Fruit fly (Drosophila melanogaster) whole organism, embryonic: ENCODE data around the gene CG13075.
A peak's percentile ranks its signal among the peaks of the same experiment; 100 is the strongest.

ENCODE experiments used
- Atf3 ChIP-seq: fragments of 200-800 bp; sonication (Bioruptor generic); optimal IDR thresholded peaks from 3 replicates; lab custom pipeline; 2016; ENCODE audit warnings: missing biosample characterization, missing genetic modification characterization
- BtbVII ChIP-seq: fragments of 200-800 bp; sonication (Bioruptor generic); optimal IDR thresholded peaks from 3 replicates; lab custom pipeline; 2017; ENCODE audit warnings: missing biosample characterization, mild to moderate bottlenecking, missing genetic modification characterization
- CG14441 ChIP-seq: fragments of 200-800 bp; sonication (Bioruptor generic); IDR thresholded peaks from 2 replicates; pipeline ENCODE4 v1.3.6; 2022; ENCODE audit warnings: missing biosample characterization, missing genetic modification characterization
- CG14710 ChIP-seq: fragments of 200-800 bp; sonication (Bioruptor generic); optimal IDR thresholded peaks from 3 replicates; lab custom pipeline; 2019; ENCODE audit warnings: missing biosample characterization, mild to moderate bottlenecking, missing genetic modification characterization, moderate library complexity
- CG14860 ChIP-seq: fragments of 200-800 bp; sonication (Bioruptor generic); IDR thresholded peaks from 3 replicates; pipeline ENCODE4 v1.3.6; 2022; ENCODE audit warnings: missing biosample characterization, missing genetic modification characterization; ENCODE audit not compliant: partially characterized antibody
- CG1602 ChIP-seq: fragments of 200-800 bp; sonication (Bioruptor generic); optimal IDR thresholded peaks from 3 replicates; lab custom pipeline; 2016; ENCODE audit warnings: missing biosample characterization, missing genetic modification characterization
- CG16779 ChIP-seq: fragments of 200-800 bp; sonication (Bioruptor generic); IDR thresholded peaks from 2 replicates; pipeline ENCODE4 v1.3.6; 2022; ENCODE audit warnings: missing biosample characterization, missing genetic modification characterization
- CG2202 ChIP-seq: fragments of 200-800 bp; sonication (Bioruptor generic); optimal IDR thresholded peaks from 2 replicates; lab custom pipeline; 2018; ENCODE audit warnings: missing biosample characterization, mild to moderate bottlenecking, missing genetic modification characterization
- CG2712 ChIP-seq: fragments of 200-800 bp; optimal IDR thresholded peaks from 3 replicates; lab custom pipeline; 2019; ENCODE audit warnings: missing biosample characterization, mild to moderate bottlenecking, missing genetic modification characterization, moderate library complexity
- CG3163 ChIP-seq: fragments of 200-800 bp; sonication (Bioruptor generic); optimal IDR thresholded peaks from 3 replicates; lab custom pipeline; 2016; ENCODE audit warnings: missing biosample characterization, missing genetic modification characterization
- CG32532 ChIP-seq: fragments of 200-800 bp; sonication (Bioruptor generic); IDR thresholded peaks from 2 replicates; pipeline ENCODE4 v1.3.6; 2022; ENCODE audit warnings: missing biosample characterization, missing genetic modification characterization
- CG43689 ChIP-seq: fragments of 200-800 bp; sonication (Bioruptor generic); IDR thresholded peaks from 2 replicates; pipeline ENCODE4 v1.3.6; 2022; ENCODE audit warnings: missing biosample characterization, missing genetic modification characterization
- CG4707 ChIP-seq: fragments of 200-800 bp; sonication (Bioruptor generic); optimal IDR thresholded peaks from 2 replicates; lab custom pipeline; 2018; ENCODE audit warnings: missing biosample characterization, mild to moderate bottlenecking, missing genetic modification characterization, moderate library complexity
- CG6689 ChIP-seq: fragments of 200-800 bp; sonication (Bioruptor generic); IDR thresholded peaks from 2 replicates; pipeline ENCODE4 v1.3.6; 2022; ENCODE audit warnings: missing biosample characterization, missing genetic modification characterization
- CG6854 ChIP-seq: fragments of 200-800 bp; sonication (Bioruptor generic); optimal IDR thresholded peaks from 3 replicates; lab custom pipeline; 2017; ENCODE audit warnings: missing biosample characterization, mild to moderate bottlenecking, missing genetic modification characterization
- CG7987 ChIP-seq: fragments of 200-800 bp; sonication (Bioruptor generic); optimal IDR thresholded peaks from 2 replicates; lab custom pipeline; 2018; ENCODE audit warnings: missing biosample characterization, mild to moderate bottlenecking, missing genetic modification characterization, moderate library complexity
- CG8478 ChIP-seq: fragments of >200 bp; optimal IDR thresholded peaks from 2 replicates; lab custom pipeline; 2018
- CrebB ChIP-seq: fragments of 200-800 bp; sonication (Bioruptor generic); optimal IDR thresholded peaks from 3 replicates; lab custom pipeline; 2018; ENCODE audit warnings: missing biosample characterization, mild to moderate bottlenecking, missing genetic modification characterization
- Drgx ChIP-seq: fragments of 200-800 bp; sonication (Bioruptor generic); IDR thresholded peaks from 2 replicates; pipeline ENCODE4 v1.3.6; 2022; ENCODE audit warnings: missing biosample characterization, missing genetic modification characterization
- E2f2 ChIP-seq: fragments of 200-800 bp; sonication (Bioruptor generic); IDR thresholded peaks from 2 replicates; pipeline ENCODE4 v1.3.6; 2022; ENCODE audit warnings: missing biosample characterization, missing genetic modification characterization
- Elba2 ChIP-seq: fragments of 200-800 bp; sonication (Bioruptor generic); optimal IDR thresholded peaks from 3 replicates; lab custom pipeline; 2016; ENCODE audit warnings: missing biosample characterization, missing genetic modification characterization
- Hmr ChIP-seq: fragments of 200-800 bp; sonication (Bioruptor generic); optimal IDR thresholded peaks from 3 replicates; lab custom pipeline; 2017; ENCODE audit warnings: mild to moderate bottlenecking, missing biosample characterization, missing genetic modification reagents, missing genetic modification characterization
- Hr39 ChIP-seq: fragments of >200 bp; optimal IDR thresholded peaks from 2 replicates; lab custom pipeline; 2017
- Hr78 ChIP-seq, 2 experiments: fragments of 200-800 bp in 1 of 2; fragments of >200 bp in 1 of 2; sonication (Bioruptor generic) in 1 of 2; optimal IDR thresholded peaks; 2 replicates each; lab custom pipeline; 2017 to 2019; ENCODE audit warnings: missing biosample characterization in 2 of 2, missing genetic modification characterization in 2 of 2, mild to moderate bottlenecking in 1 of 2, moderate library complexity in 1 of 2
- MBD-R2 ChIP-seq: fragments of 200-800 bp; sonication (Bioruptor generic); IDR thresholded peaks from 2 replicates; pipeline ENCODE4 v1.3.6; 2022; ENCODE audit warnings: missing biosample characterization, missing genetic modification characterization
- MESR4 ChIP-seq: fragments of 200-800 bp; sonication (Bioruptor generic); optimal IDR thresholded peaks from 2 replicates; lab custom pipeline; 2018; ENCODE audit warnings: missing biosample characterization, mild to moderate bottlenecking, missing genetic modification characterization, moderate library complexity
- Med ChIP-seq: fragments of 200-800 bp; sonication (Bioruptor generic); peaks from one replicate; lab custom pipeline; 2016; ENCODE audit warnings: missing biosample characterization, missing genetic modification characterization, mild to moderate bottlenecking, inconsistent platforms, moderate library complexity
- Nf-YC ChIP-seq: fragments of 200-800 bp; optimal IDR thresholded peaks from 3 replicates; lab custom pipeline; 2019; ENCODE audit warnings: missing biosample characterization, mild to moderate bottlenecking, missing genetic modification characterization, moderate library complexity
- PHDP ChIP-seq: fragments of 200-800 bp; sonication (Bioruptor generic); optimal IDR thresholded peaks from 3 replicates; lab custom pipeline; 2018; ENCODE audit warnings: missing biosample characterization, mild to moderate bottlenecking, missing genetic modification characterization, moderate library complexity
- Rfx ChIP-seq: fragments of 200-800 bp; sonication (Bioruptor generic); IDR thresholded peaks from 2 replicates; pipeline ENCODE4 v1.3.6; 2022; ENCODE audit warnings: missing biosample characterization, missing genetic modification characterization
- Xrp1 ChIP-seq: fragments of 200-800 bp; sonication (Bioruptor generic); IDR thresholded peaks from 2 replicates; pipeline ENCODE4 v1.3.6; 2022; ENCODE audit warnings: missing biosample characterization, missing genetic modification characterization
- bab2 ChIP-seq: fragments of 200-800 bp; sonication (Bioruptor generic); optimal IDR thresholded peaks from 2 replicates; lab custom pipeline; 2016; ENCODE audit warnings: missing biosample characterization, missing genetic modification characterization
- grau ChIP-seq: fragments of 200-800 bp; optimal IDR thresholded peaks from 3 replicates; lab custom pipeline; 2019; ENCODE audit warnings: missing biosample characterization, mild to moderate bottlenecking, missing genetic modification characterization, moderate library complexity
- hbn ChIP-seq: fragments of 200-800 bp; sonication (Bioruptor generic); IDR thresholded peaks from 2 replicates; pipeline ENCODE4 v1.3.6; 2022; ENCODE audit warnings: missing biosample characterization, missing genetic modification characterization; ENCODE audit not compliant: partially characterized antibody
- kni ChIP-seq: fragments of 200-800 bp; sonication (Bioruptor generic); optimal IDR thresholded peaks from 3 replicates; lab custom pipeline; 2017; ENCODE audit warnings: mild to moderate bottlenecking, missing biosample characterization, missing genetic modification reagents, missing genetic modification characterization
- lab ChIP-seq: fragments of 200-800 bp; sonication (Bioruptor generic); optimal IDR thresholded peaks from 3 replicates; lab custom pipeline; 2017; ENCODE audit warnings: missing biosample characterization, missing genetic modification characterization, mild to moderate bottlenecking, moderate library complexity, missing genetic modification reagents
- nerfin-2 ChIP-seq: fragments of 200-800 bp; sonication (Bioruptor generic); IDR thresholded peaks from 2 replicates; pipeline ENCODE4 v1.3.6; 2022; ENCODE audit warnings: missing biosample characterization, missing genetic modification characterization; ENCODE audit not compliant: partially characterized antibody
- nom ChIP-seq: fragments of 200-800 bp; sonication (Bioruptor generic); optimal IDR thresholded peaks from 2 replicates; lab custom pipeline; 2017; ENCODE audit warnings: missing biosample characterization, missing genetic modification characterization, mild to moderate bottlenecking, moderate library complexity, missing genetic modification reagents
- pita ChIP-seq: fragments of 200-800 bp; sonication (Bioruptor generic); optimal IDR thresholded peaks from 2 replicates; lab custom pipeline; 2017; ENCODE audit warnings: missing biosample characterization, mild to moderate bottlenecking, missing genetic modification characterization
- pnt ChIP-seq: fragments of 200-800 bp; sonication (Bioruptor generic); optimal IDR thresholded peaks from 3 replicates; lab custom pipeline; 2016; ENCODE audit warnings: missing biosample characterization, missing genetic modification characterization
- psq ChIP-seq: fragments of 200-800 bp; sonication (Bioruptor generic); optimal IDR thresholded peaks from 2 replicates; lab custom pipeline; 2017; ENCODE audit warnings: missing biosample characterization, missing genetic modification characterization
- rib ChIP-seq: fragments of 200-800 bp; sonication (Bioruptor generic); IDR thresholded peaks from 2 replicates; pipeline ENCODE4 v1.3.6; 2022; ENCODE audit warnings: missing biosample characterization, missing genetic modification characterization
- ro ChIP-seq: fragments of 200-800 bp; sonication (Bioruptor generic); IDR thresholded peaks from 2 replicates; pipeline ENCODE4 v1.3.6; 2022; ENCODE audit warnings: missing biosample characterization, missing genetic modification characterization
- sens ChIP-seq: fragments of 200-800 bp; sonication (Bioruptor generic); peaks from one replicate; lab custom pipeline; 2016; ENCODE audit warnings: missing biosample characterization, missing genetic modification characterization
- sqz ChIP-seq: fragments of 200-800 bp; sonication (Bioruptor generic); optimal IDR thresholded peaks from 3 replicates; lab custom pipeline; 2018; ENCODE audit warnings: missing biosample characterization, mild to moderate bottlenecking, missing genetic modification characterization
- toy ChIP-seq: fragments of 200-800 bp; sonication (Bioruptor generic); IDR thresholded peaks from 2 replicates; pipeline ENCODE4 v1.3.6; 2022; ENCODE audit warnings: missing biosample characterization, missing genetic modification characterization
- zfh1 ChIP-seq: fragments of 200-800 bp; sonication (Bioruptor generic); IDR thresholded peaks from 3 replicates; pipeline ENCODE4 v1.3.6; 2022; ENCODE audit warnings: missing biosample characterization, missing genetic modification characterization
- zfh2 ChIP-seq: fragments of 200-800 bp; sonication (Bioruptor generic); optimal IDR thresholded peaks from 2 replicates; lab custom pipeline; 2016; ENCODE audit warnings: missing biosample characterization, missing genetic modification characterization

The CG13075 gene

dm6 chr3L:16037048-16037477 lies 46.7 kb upstream of the CG13075 start (continued):
- TF ChIP-seq Atf3 (GFP tag; lab: Kevin White, UChicago) (peak; percentile 64), hbn (GFP tag; lab: Robert Waterston, UW) (0 out of 2 replicates have a peak, but pooled peaks have one; percentile 30), CG6854 (GFP tag; lab: Kevin White, UChicago) (peak; percentile 79), CG16779 (GFP tag; lab: Robert Waterston, UW) (0 out of 2 replicates have a peak, but pooled peaks have one; percentile 80)

- no peak for TF ChIP-seq bab2
- no peak for TF ChIP-seq zfh2
- TF ChIP-seq CG32532 (GFP tag; lab: Robert Waterston, UW), result 0 out of 2 replicates have a peak, but pooled peaks have one; percentile 18
- 0 out of 2 replicates have a peak, but pooled peaks have one; percentile 16 for TF ChIP-seq Rfx (GFP tag; lab: Robert Waterston, UW)
- no peak for TF ChIP-seq sqz
- TF ChIP-seq sens (GFP tag; lab: Kevin White, UChicago), result peak; percentile 70
- TF ChIP-seq rib (GFP tag; lab: Robert Waterston, UW), result 0 out of 2 replicates have a peak, but pooled peaks have one; percentile 8
- TF ChIP-seq CG14710 (tag; lab: Kevin White, UChicago), result no peak
- TF ChIP-seq Hmr (GFP tag; lab: Kevin White, UChicago), result no peak
- TF ChIP-seq CG8478 (lab: Kevin White, UChicago), result no peak
- TF ChIP-seq CG6689 (GFP tag; lab: Robert Waterston, UW), result peak; percentile 41; the same call in 1 of the 2 replicates
- no peak for TF ChIP-seq CG14860 (GFP tag; lab: Robert Waterston, UW)
- TF ChIP-seq Hr78 (GFP tag; optimal IDR thresholded peaks at IDR 0.05; lab: Kevin White, UChicago), result no peak
- TF ChIP-seq lab (GFP tag; lab: Kevin White, UChicago), result peak; percentile 22
- no peak for TF ChIP-seq toy (GFP tag; lab: Robert Waterston, UW)
- peak; percentile 47 for TF ChIP-seq kni (GFP tag; lab: Kevin White, UChicago)
- TF ChIP-seq nom (GFP tag; lab: Kevin White, UChicago), result peak; percentile 45
- TF ChIP-seq CG4707 (GFP tag; lab: Kevin White, UChicago), result no peak
- TF ChIP-seq CG7987, result no peak
- no peak for TF ChIP-seq pita (GFP tag; lab: Kevin White, UChicago)
- 0 out of 2 replicates have a peak, but pooled peaks have one; percentile 15 for TF ChIP-seq nerfin-2 (GFP tag; lab: Robert Waterston, UW)
- TF ChIP-seq zfh1, result peak; percentile 43; the same call in 1 of the 3 replicates
- TF ChIP-seq grau (tag; lab: Kevin White, UChicago), result no peak
- TF ChIP-seq CG3163, result no peak
- no peak for TF ChIP-seq Hr39
- TF ChIP-seq psq (GFP tag; lab: Kevin White, UChicago), result no peak
- TF ChIP-seq Nf-YC (tag; lab: Kevin White, UChicago), result no peak
- no peak for TF ChIP-seq CrebB (tag; lab: Kevin White, UChicago)
- peak; percentile 78 for TF ChIP-seq Med (GFP tag; lab: Kevin White, UChicago)
- TF ChIP-seq E2f2, result no peak
- TF ChIP-seq pnt (GFP tag; lab: Kevin White, UChicago), result no peak
- TF ChIP-seq CG43689 (GFP tag; lab: Robert Waterston, UW), result no peak
- peak; percentile 19; the same call in 1 of the 2 replicates for TF ChIP-seq Xrp1 (GFP tag; lab: Robert Waterston, UW)
- no peak for TF ChIP-seq BtbVII (GFP tag; lab: Kevin White, UChicago)
- peak; percentile 21; the same call in 1 of the 2 replicates for TF ChIP-seq CG14441 (GFP tag; lab: Robert Waterston, UW)
- no peak for TF ChIP-seq ro
- TF ChIP-seq MESR4 (GFP tag; lab: Kevin White, UChicago), result no peak
- TF ChIP-seq MBD-R2, result no peak
- no peak for TF ChIP-seq CG2712 (tag; lab: Kevin White, UChicago)
- TF ChIP-seq Drgx (GFP tag; lab: Robert Waterston, UW), result peak; percentile 51
- TF ChIP-seq CG1602 (GFP tag; lab: Kevin White, UChicago), result no peak
- TF ChIP-seq Elba2 (GFP tag; lab: Kevin White, UChicago), result no peak
- TF ChIP-seq CG2202, result no peak
- TF ChIP-seq PHDP (tag; lab: Kevin White, UChicago), result no peak
These were observed 46.0 kb upstream of the CG13075 start for dm6 chr3L:16037690-16038332.
